Worm (Caenorhabditis elegans) whole organism, young adult: Measurements from ENCODE around the gene M70.5.
A peak's percentile ranks its signal among the peaks of the same experiment; 100 is the strongest.

ENCODE experiments used
- B0035.1 ChIP-seq: sonication (generic microtip); optimal IDR thresholded peaks from 2 replicates; lab custom pipeline; 2016; ENCODE audit warnings: missing genetic modification characterization, mild to moderate bottlenecking, missing compliant biosample characterization, missing genotype, missing genetic modification reagents
- F33H1.4 ChIP-seq: fragments of 200-800 bp; sonication (Bioruptor generic); IDR thresholded peaks from 2 replicates; pipeline ENCODE4 v1.3.6; 2022; ENCODE audit warnings: missing genetic modification reagents, missing genetic modification characterization, missing compliant biosample characterization
- F57A8.1 ChIP-seq: fragments of 200-800 bp; sonication (Bioruptor generic); optimal IDR thresholded peaks from 2 replicates; lab custom pipeline; 2018; ENCODE audit warnings: mild to moderate bottlenecking, missing genetic modification characterization, moderate library complexity, missing compliant biosample characterization
- K12H6.12 ChIP-seq: fragments of 200-800 bp; sonication (Bioruptor generic); optimal IDR thresholded peaks from 2 replicates; lab custom pipeline; 2018; ENCODE audit warnings: mild to moderate bottlenecking, missing genetic modification characterization, missing compliant biosample characterization
- Y53G8AR.9 ChIP-seq: fragments of 200-800 bp; sonication (Bioruptor generic); conservative IDR thresholded peaks from 2 replicates; pipeline ENCODE4 v1.3.6; 2022; ENCODE audit warnings: missing genetic modification reagents, missing genetic modification characterization, missing compliant biosample characterization
- Y56A3A.18 ChIP-seq: fragments of 200-800 bp; sonication (Bioruptor generic); IDR thresholded peaks from 2 replicates; pipeline ENCODE4 v1.3.6; 2022; ENCODE audit warnings: missing genetic modification reagents, missing genetic modification characterization, missing compliant biosample characterization
- Y79H2A.3 ChIP-seq: fragments of 200-800 bp; sonication (Bioruptor generic); conservative IDR thresholded peaks from 2 replicates; pipeline ENCODE4 v1.3.6; 2022; ENCODE audit warnings: missing genetic modification reagents, missing genetic modification characterization, missing compliant biosample characterization
- akir-1 ChIP-seq: fragments of 200-800 bp; sonication (Bioruptor generic); optimal IDR thresholded peaks from 2 replicates; lab custom pipeline; 2018; ENCODE audit warnings: mild to moderate bottlenecking, missing genetic modification characterization, moderate library complexity, missing compliant biosample characterization
- attf-3 ChIP-seq: fragments of 200-800 bp; sonication (Bioruptor generic); conservative IDR thresholded peaks from 2 replicates; pipeline ENCODE4 v1.3.6; 2022; ENCODE audit warnings: missing genetic modification reagents, missing genetic modification characterization, missing compliant biosample characterization
- bed-2 ChIP-seq: fragments of 200-800 bp; sonication (Bioruptor generic); IDR thresholded peaks from 2 replicates; pipeline ENCODE4 v1.3.6; 2022; ENCODE audit warnings: missing genetic modification reagents, missing genetic modification characterization, missing compliant biosample characterization
- ccch-3 ChIP-seq: fragments of 200-800 bp; sonication (Bioruptor generic); optimal IDR thresholded peaks from 2 replicates; lab custom pipeline; 2018; ENCODE audit warnings: mild to moderate bottlenecking, missing genetic modification characterization, missing compliant biosample characterization
- cebp-1 ChIP-seq, 2 experiments: fragments of 200-800 bp in 1 of 2; sonication (Bioruptor generic) in 1 of 2; sonication (generic microtip) in 1 of 2; IDR thresholded peaks in 1 of 2; optimal IDR thresholded peaks in 1 of 2; 2 replicates each; pipeline versions ENCODE4 v1.3.6 to Lab custom; 2017 to 2022; ENCODE audit warnings: missing compliant biosample characterization in 2 of 2, missing genetic modification characterization in 2 of 2, mild to moderate bottlenecking in 1 of 2, missing genetic modification reagents in 1 of 2, moderate library complexity in 1 of 2
- cebp-2 ChIP-seq: fragments of 200-800 bp; sonication (Bioruptor generic); IDR thresholded peaks from 2 replicates; pipeline ENCODE4 v1.3.6; 2022; ENCODE audit warnings: missing genetic modification characterization, missing compliant biosample characterization
- ceh-100 ChIP-seq: fragments of 200-800 bp; sonication (Bioruptor generic); IDR thresholded peaks from 2 replicates; pipeline ENCODE4 v1.3.6; 2022; ENCODE audit warnings: missing genetic modification reagents, missing genetic modification characterization, missing compliant biosample characterization
- ceh-40 ChIP-seq: fragments of 200-800 bp; sonication (Bioruptor generic); IDR thresholded peaks from 2 replicates; pipeline ENCODE4 v1.3.6; 2022; ENCODE audit warnings: missing genetic modification characterization, missing compliant biosample characterization
- ceh-58 ChIP-seq: fragments of 200-800 bp; sonication (Bioruptor generic); IDR thresholded peaks from 2 replicates; pipeline ENCODE4 v1.3.6; 2022; ENCODE audit warnings: missing genetic modification characterization, missing compliant biosample characterization
- ceh-79 ChIP-seq: sonication (generic microtip); optimal IDR thresholded peaks from 2 replicates; lab custom pipeline; 2017; ENCODE audit warnings: mild to moderate bottlenecking, missing genetic modification characterization, missing compliant biosample characterization
- egl-18 ChIP-seq: fragments of 200-800 bp; sonication (Bioruptor generic); IDR thresholded peaks from 2 replicates; pipeline ENCODE4 v1.3.6; 2022; ENCODE audit warnings: missing genetic modification reagents, missing genetic modification characterization, missing compliant biosample characterization
- egl-44 ChIP-seq: fragments of 200-800 bp; sonication (Bioruptor generic); IDR thresholded peaks from 2 replicates; pipeline ENCODE4 v1.3.6; 2022; ENCODE audit warnings: missing genetic modification reagents, missing genetic modification characterization, missing compliant biosample characterization
- egrh-3 ChIP-seq: fragments of 200-800 bp; sonication (Bioruptor generic); IDR thresholded peaks from 2 replicates; pipeline ENCODE4 v1.3.6; 2022; ENCODE audit warnings: missing genetic modification reagents, missing genetic modification characterization, missing compliant biosample characterization
- ekl-4 ChIP-seq: fragments of 200-800 bp; sonication (Bioruptor generic); IDR thresholded peaks from 2 replicates; pipeline ENCODE4 v1.3.6; 2022; ENCODE audit warnings: missing genetic modification reagents, missing genetic modification characterization, missing compliant biosample characterization
- fkh-3 ChIP-seq: sonication (generic microtip); optimal IDR thresholded peaks from 2 replicates; lab custom pipeline; 2016; ENCODE audit warnings: mild to moderate bottlenecking, missing genetic modification characterization, missing compliant biosample characterization
- hsf-1 ChIP-seq: fragments of 200-800 bp; sonication (Bioruptor generic); IDR thresholded peaks from 2 replicates; pipeline ENCODE4 v1.3.6; 2022; ENCODE audit warnings: missing genetic modification reagents, missing genetic modification characterization, missing compliant biosample characterization
- lag-1 ChIP-seq: fragments of 200-800 bp; sonication (Bioruptor generic); IDR thresholded peaks from 2 replicates; pipeline ENCODE4 v1.3.6; 2022; ENCODE audit warnings: missing genetic modification reagents, missing genetic modification characterization, missing compliant biosample characterization
- lin-26 ChIP-seq: fragments of 200-800 bp; sonication (Bioruptor generic); IDR thresholded peaks from 2 replicates; pipeline ENCODE4 v1.3.6; 2022; ENCODE audit warnings: missing genetic modification reagents, missing genetic modification characterization, missing compliant biosample characterization
- lin-35 ChIP-seq, 3 experiments: fragments of 150-350 bp in 2 of 3; sonication (generic microtip) in 1 of 3; optimal IDR thresholded peaks; 2 replicates each; lab custom pipeline; 2014 to 2018; ENCODE audit warnings: missing biosample characterization in 3 of 3, missing genetic modification characterization in 3 of 3, missing genetic modification reagents in 3 of 3
- lin-40 ChIP-seq: sonication (generic microtip); optimal IDR thresholded peaks from 2 replicates; lab custom pipeline; 2016; ENCODE audit warnings: missing genetic modification characterization, mild to moderate bottlenecking, missing compliant biosample characterization, missing genotype, missing genetic modification reagents
- lin-54 ChIP-seq: fragments of 200-800 bp; sonication (Bioruptor generic); optimal IDR thresholded peaks from 2 replicates; lab custom pipeline; 2018; ENCODE audit warnings: mild to moderate bottlenecking, missing genetic modification characterization, missing compliant biosample characterization
- lsy-27 ChIP-seq: sonication (generic microtip); optimal IDR thresholded peaks from 2 replicates; lab custom pipeline; 2017; ENCODE audit warnings: missing genetic modification characterization, mild to moderate bottlenecking, missing compliant biosample characterization, antibody characterized with exemption, missing genotype, borderline replicate concordance; ENCODE audit not compliant: insufficient read depth
- mcd-1 ChIP-seq: fragments of 200-800 bp; sonication (Bioruptor generic); IDR thresholded peaks from 2 replicates; pipeline ENCODE4 v1.3.6; 2022; ENCODE audit warnings: missing genetic modification reagents, missing genetic modification characterization, missing compliant biosample characterization
- mel-28 ChIP-seq: sonication (generic microtip); optimal IDR thresholded peaks from 2 replicates; lab custom pipeline; 2016; ENCODE audit warnings: borderline replicate concordance, mild to moderate bottlenecking, missing genetic modification characterization, missing compliant biosample characterization
- mes-4 ChIP-seq: sonication (generic microtip); optimal IDR thresholded peaks from 2 replicates; lab custom pipeline; 2016; ENCODE audit warnings: missing genotype, missing genetic modification characterization, missing compliant biosample characterization
- mxl-1 ChIP-seq: sonication (generic microtip); optimal IDR thresholded peaks from 2 replicates; lab custom pipeline; 2016; ENCODE audit warnings: missing genetic modification characterization, missing compliant biosample characterization
- nhr-179 ChIP-seq: sonication (generic microtip); optimal IDR thresholded peaks from 2 replicates; lab custom pipeline; 2016; ENCODE audit warnings: mild to moderate bottlenecking, missing genetic modification characterization, missing compliant biosample characterization
- nhr-90 ChIP-seq: sonication (generic microtip); optimal IDR thresholded peaks from 2 replicates; lab custom pipeline; 2016; ENCODE audit warnings: missing genotype, mild to moderate bottlenecking, missing genetic modification characterization, missing compliant biosample characterization
- rpc-1 ChIP-seq, 2 experiments: fragments of 150-350 bp in 1 of 2; sonication (generic microtip) in 1 of 2; optimal IDR thresholded peaks; 2 replicates each; lab custom pipeline; 2014 to 2018; ENCODE audit warnings: missing biosample characterization in 1 of 2, missing genetic modification characterization in 1 of 2, missing genetic modification reagents in 1 of 2, missing genotype in 1 of 2
- somi-1 ChIP-seq: fragments of 200-800 bp; sonication (Bioruptor generic); optimal IDR thresholded peaks from 2 replicates; lab custom pipeline; 2018; ENCODE audit warnings: mild to moderate bottlenecking, missing genetic modification characterization, missing compliant biosample characterization
- sptf-2 ChIP-seq: fragments of 200-800 bp; sonication (Bioruptor generic); optimal IDR thresholded peaks from 2 replicates; lab custom pipeline; 2018; ENCODE audit warnings: mild to moderate bottlenecking, missing genetic modification characterization, missing compliant biosample characterization
- zfh-2 ChIP-seq: fragments of 200-800 bp; sonication (Bioruptor generic); conservative IDR thresholded peaks from 2 replicates; pipeline ENCODE4 v1.3.6; 2022; ENCODE audit warnings: missing genetic modification reagents, missing genetic modification characterization, missing compliant biosample characterization
- ztf-22 ChIP-seq: fragments of 200-800 bp; sonication (Bioruptor generic); optimal IDR thresholded peaks from 2 replicates; lab custom pipeline; 2018; ENCODE audit warnings: mild to moderate bottlenecking, missing genetic modification characterization, moderate library complexity, missing compliant biosample characterization
- ztf-6 ChIP-seq: fragments of 200-800 bp; sonication (Bioruptor generic); IDR thresholded peaks from 2 replicates; pipeline ENCODE4 v1.3.6; 2022; ENCODE audit warnings: missing genetic modification reagents, missing genetic modification characterization, missing compliant biosample characterization

The M70.5 gene

ce11 chrIV:2275545-2275944 lies at the start of gene M70.5:
TSS of gene M70.5 (minus strand) at chrIV:2275622.
- peak; percentile 62 for TF ChIP-seq F33H1.4 (GFP tag; lab: Robert Waterston, UW)
- peak; percentile 61 for TF ChIP-seq lin-54 (GFP tag; lab: Kevin White, UChicago)
- TF ChIP-seq mcd-1 (GFP tag; lab: Robert Waterston, UW), result peak; percentile 53; the same call in 1 of the 2 replicates

ce11 chrIV:2322998-2323397 lies 47.6 kb upstream of the M70.5 start, which contains the start of gene nsy-4:
TSS of gene nsy-4 (plus strand) at chrIV:2323271.
- TF ChIP-seq cebp-1 (GFP tag; IDR thresholded peaks at IDR 0.05; lab: Robert Waterston, UW) (no peak), cebp-1 (tag; optimal IDR thresholded peaks at IDR 0.05; lab: Kevin White, UChicago) (no peak), rpc-1 (optimal IDR thresholded peaks at IDR 0.05; lab: Kevin White, UChicago) (no peak), rpc-1 (tag; optimal IDR thresholded peaks at IDR 0.05; lab: Kevin White, UChicago) (no peak)
- TF ChIP-seq, all 124 proteins: peak for 0

DNA sequence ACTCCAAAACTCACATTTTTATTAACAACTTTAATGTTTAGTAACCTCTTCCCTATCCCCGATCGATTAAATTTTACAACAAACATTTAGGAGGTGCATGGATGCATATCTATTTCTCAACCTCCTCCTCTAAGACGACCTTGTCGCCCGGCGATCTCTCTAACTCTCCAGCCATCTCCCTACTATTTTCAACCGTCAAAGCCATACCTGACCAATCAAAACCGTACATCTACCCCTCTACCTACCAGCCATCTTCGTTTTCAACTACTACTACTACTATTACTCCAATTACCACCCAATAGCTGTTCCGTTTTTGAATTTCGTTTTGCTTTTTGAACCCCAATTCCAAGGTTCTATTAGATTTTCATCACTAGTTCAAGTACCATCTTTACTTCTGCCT lies 46.1 kb upstream of the M70.5 start:
- TF ChIP-seq ceh-79 (tag; lab: Kevin White, UChicago) (no peak), lsy-27 (tag; lab: Kevin White, UChicago) (no peak), ztf-6 (no peak), lin-26 (GFP tag; lab: Robert Waterston, UW) (no peak), mes-4 (tag; lab: Kevin White, UChicago) (no peak), lin-35 (GFP tag; optimal IDR thresholded peaks at IDR 0.05; lab: Kevin White, UChicago) (no peak), nhr-90 (tag; lab: Kevin White, UChicago) (no peak), attf-3 (GFP tag; lab: Robert Waterston, UW) (no peak), B0035.1 (tag; lab: Kevin White, UChicago) (no peak), ceh-40 (GFP tag; lab: Robert Waterston, UW) (no peak), somi-1 (GFP tag; lab: Kevin White, UChicago) (no peak), nhr-179 (tag; lab: Kevin White, UChicago) (no peak), ekl-4 (GFP tag; lab: Robert Waterston, UW) (no peak), ccch-3 (no peak), hsf-1 (no peak), F57A8.1 (GFP tag; lab: Kevin White, UChicago) (no peak), lag-1 (no peak), K12H6.12 (tag; lab: Kevin White, UChicago) (no peak), mxl-1 (tag; lab: Kevin White, UChicago) (no peak), Y53G8AR.9 (no peak)

DNA sequence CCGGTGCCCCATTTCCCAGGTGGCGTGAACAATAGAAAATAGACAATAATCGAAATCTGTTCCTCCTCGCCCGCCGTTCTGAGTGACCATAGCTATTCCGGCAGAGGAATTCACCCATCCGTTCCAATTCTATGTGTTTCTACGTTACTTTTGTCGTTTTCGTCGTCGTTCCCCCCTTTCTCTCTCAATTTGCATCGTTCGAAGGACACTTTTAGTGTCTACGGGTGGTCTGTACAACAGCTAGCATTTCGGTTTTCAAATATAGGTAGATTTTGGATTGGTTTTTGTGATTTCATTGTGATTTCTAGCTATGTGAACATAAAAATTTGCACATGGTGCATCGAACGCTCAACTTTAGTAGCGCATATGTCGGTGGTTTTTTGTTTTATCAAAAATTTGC lies 44.6 kb upstream of the M70.5 start:
- no peak for TF ChIP-seq ceh-58 (GFP tag; lab: Robert Waterston, UW)
- no peak for TF ChIP-seq lin-26 (GFP tag; lab: Robert Waterston, UW)
- no peak for TF ChIP-seq lin-40 (tag; lab: Kevin White, UChicago)
- no peak for TF ChIP-seq cebp-2
- TF ChIP-seq egl-18, result no peak
- no peak for TF ChIP-seq mel-28
- TF ChIP-seq zfh-2, result no peak
- TF ChIP-seq lsy-27 (tag; lab: Kevin White, UChicago), result no peak
- TF ChIP-seq ztf-22 (GFP tag; lab: Kevin White, UChicago), result no peak
- TF ChIP-seq egrh-3 (GFP tag; lab: Robert Waterston, UW), result no peak
- no peak for TF ChIP-seq Y79H2A.3 (GFP tag; lab: Robert Waterston, UW)
- no peak for TF ChIP-seq Y56A3A.18 (GFP tag; lab: Robert Waterston, UW)
- TF ChIP-seq ceh-100 (GFP tag; lab: Robert Waterston, UW), result no peak
- no peak for TF ChIP-seq bed-2 (GFP tag; lab: Robert Waterston, UW)
- TF ChIP-seq fkh-3 (tag; lab: Kevin White, UChicago), result no peak
- TF ChIP-seq egl-44 (GFP tag; lab: Robert Waterston, UW), result no peak
- no peak for TF ChIP-seq akir-1 (GFP tag; lab: Kevin White, UChicago)
- no peak for TF ChIP-seq sptf-2 (GFP tag; lab: Kevin White, UChicago)
- no peak for TF ChIP-seq ceh-40 (GFP tag; lab: Robert Waterston, UW)
